Worm (Caenorhabditis elegans) whole organism, L1 larva: ENCODE measurements around the gene vps-24.

Experiments
- ceh-88 ChIP-seq: fragments of 200-800 bp; sonication (Bioruptor generic); IDR thresholded peaks from 2 replicates; pipeline ENCODE4 v1.3.6; 2022; ENCODE audit warnings: missing genetic modification characterization, missing compliant biosample characterization
- nhr-12 ChIP-seq: sonication (generic microtip); optimal IDR thresholded peaks from 2 replicates; lab custom pipeline; 2017; ENCODE audit warnings: missing biosample characterization, missing genetic modification characterization
- rnt-1 ChIP-seq: sonication (generic microtip); optimal IDR thresholded peaks from 2 replicates; lab custom pipeline; 2016; ENCODE audit warnings: mild to moderate bottlenecking, missing genetic modification characterization, moderate library complexity, missing compliant biosample characterization
- ztf-4 ChIP-seq: fragments of 150-350 bp; optimal IDR thresholded peaks from 2 replicates; lab custom pipeline; 2014; ENCODE audit warnings: missing biosample characterization, missing genetic modification characterization

- TF ChIP-seq nhr-12 (tag; lab: Kevin White, UChicago) (no peak), ceh-88 (GFP tag; lab: Robert Waterston, UW) (no peak), rnt-1 (tag; lab: Kevin White, UChicago) (no peak), ztf-4 (no peak)
These were observed 46.9 kb downstream of the vps-24 start, which contains the start of gene F33G12.7 for ce11 chrII:5040631-5041156.
